Worm (Caenorhabditis elegans): ENCODE results near the gene ZK1128.1.

ce11 chrIII:10069278-10069677 lies 45.3 kb downstream of the ZK1128.1 start, which contains the start of gene T16G12.6:
- no peak for TF ChIP-seq rnt-1 (tag; optimal IDR thresholded peaks at IDR 0.05)
- TF ChIP-seq Y22D7AL.16 (tag; optimal IDR thresholded peaks at IDR 0.05) = no peak
- no peak for TF ChIP-seq ceh-14 (tag; optimal IDR thresholded peaks at IDR 0.05)
- TF ChIP-seq pha-4 (tag; optimal IDR thresholded peaks at IDR 0.05) = no peak
- TF ChIP-seq ref-2 (tag; optimal IDR thresholded peaks at IDR 0.05) = no peak
- TF ChIP-seq npax-4 (tag; optimal IDR thresholded peaks at IDR 0.05) = no peak
- TF ChIP-seq T23F11.4 (GFP tag; optimal IDR thresholded peaks at IDR 0.05) = no peak
